Worm (Caenorhabditis elegans): ENCODE data around the gene srj-15.

DNA sequence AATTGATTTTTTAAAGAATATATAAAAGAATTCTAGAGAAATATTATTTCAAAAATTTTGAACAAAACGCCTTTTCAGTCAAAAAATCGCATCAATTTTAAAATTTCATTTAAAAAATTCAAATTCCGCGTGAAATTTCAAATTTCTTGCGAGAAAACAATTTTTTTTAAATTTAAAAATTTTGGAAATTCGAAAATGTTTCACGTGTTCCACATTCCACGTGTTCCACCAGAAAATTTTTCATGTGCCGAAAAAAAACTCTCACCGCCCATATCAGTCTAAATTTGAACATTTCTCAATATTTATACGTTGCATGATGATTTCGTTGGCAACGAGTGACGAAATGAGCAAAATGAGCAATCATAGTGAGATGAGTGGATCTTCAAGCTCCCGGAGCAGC lies 10.3 kb upstream of the srj-15 start, which contains the start of gene fbxa-201:
- TF ChIP-seq elt-2 (tag; optimal IDR thresholded peaks at IDR 0.05) (no peak), nhr-47 (tag; optimal IDR thresholded peaks at IDR 0.05) (no peak), ama-1 (optimal IDR thresholded peaks at IDR 0.05) (no peak), aly-2 (tag; optimal IDR thresholded peaks at IDR 0.05) (no peak), tbx-2 (tag; optimal IDR thresholded peaks at IDR 0.05) (no peak), fos-1 (tag; optimal IDR thresholded peaks at IDR 0.05) (no peak), unc-130 (tag; optimal IDR thresholded peaks at IDR 0.05) (no peak), jun-1 (tag; optimal IDR thresholded peaks at IDR 0.05) (no peak), egl-27 (tag; optimal IDR thresholded peaks at IDR 0.05) (no peak), elt-3 (tag; optimal IDR thresholded peaks at IDR 0.05) (no peak), lin-15B (tag; optimal IDR thresholded peaks at IDR 0.05) (no peak), pqm-1 (tag; optimal IDR thresholded peaks at IDR 0.05) (no peak), Y116A8C.19 (tag; optimal IDR thresholded peaks at IDR 0.05; ENCODE audit: borderline replicate concordance) (no peak)

Data from whole organism, L1 larva.